Worm (Caenorhabditis elegans): Measurements from ENCODE around the gene gop-3.

The gop-3 gene

DNA sequence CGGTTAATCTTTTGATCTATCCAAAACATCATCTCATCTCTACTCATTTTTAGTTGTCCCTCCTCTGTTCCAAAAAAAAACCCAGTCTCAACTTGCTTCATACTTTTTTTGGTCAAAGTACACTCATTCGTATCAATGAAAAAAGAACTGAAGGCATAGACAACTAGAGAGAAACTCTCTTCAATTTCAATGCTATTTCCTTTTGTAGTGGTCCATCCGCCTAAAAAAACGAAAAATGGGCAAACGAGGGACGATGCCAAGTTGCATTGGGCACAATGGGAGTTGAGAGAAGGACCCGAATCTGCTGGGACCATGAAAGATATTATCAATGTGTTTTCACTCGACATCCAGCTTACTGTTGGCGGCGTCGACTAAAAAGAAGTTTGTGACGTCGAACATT, 19.7 kb downstream of the gop-3 start:
- TF ChIP-seq hmg-1.2 (GFP tag; IDR thresholded peaks at IDR 0.05) (peak; percentile 90), Y53G8AR.9 (GFP tag; conservative IDR thresholded peaks at IDR 0.05) (no peak)

DNA sequence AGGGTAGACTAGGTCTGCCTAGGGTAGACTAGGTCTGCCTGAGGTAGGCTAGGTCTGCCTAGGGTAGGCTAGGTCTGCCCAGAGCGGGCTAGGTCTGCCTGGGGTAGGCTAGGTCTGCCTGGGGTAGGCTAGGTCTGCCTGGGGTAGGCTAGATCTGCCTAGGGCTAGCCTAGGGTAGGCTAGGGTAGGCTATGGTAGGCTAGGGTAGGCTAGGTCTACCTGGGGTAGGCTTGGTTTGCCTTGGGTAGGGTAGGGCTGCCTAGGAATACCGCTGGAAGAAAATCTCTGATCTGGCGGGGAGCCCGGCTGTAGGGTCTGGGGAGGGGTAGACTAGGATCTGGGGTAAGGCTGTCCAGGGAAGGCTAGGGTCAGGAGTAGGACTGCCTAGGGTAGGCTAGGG, 25.0 kb downstream of the gop-3 start:
- no peak for TF ChIP-seq fkh-3 (tag; optimal IDR thresholded peaks at IDR 0.05)
- TF ChIP-seq ceh-91 (GFP tag; IDR thresholded peaks at IDR 0.05): no peak
- 0 out of 2 replicates have a peak, but pooled peaks have one; percentile 8 for TF ChIP-seq dox-1 (GFP tag; IDR thresholded peaks at IDR 0.05)
- no peak for TF ChIP-seq hsf-1 (GFP tag; IDR thresholded peaks at IDR 0.05)
- 0 out of 2 replicates have a peak, but pooled peaks have one; percentile 81 for TF ChIP-seq F37B4.10 (GFP tag; IDR thresholded peaks at IDR 0.05)
- peak; percentile 58; the same call in 1 of the 2 replicates for TF ChIP-seq zfh-2 (GFP tag; conservative IDR thresholded peaks at IDR 0.05)

DNA sequence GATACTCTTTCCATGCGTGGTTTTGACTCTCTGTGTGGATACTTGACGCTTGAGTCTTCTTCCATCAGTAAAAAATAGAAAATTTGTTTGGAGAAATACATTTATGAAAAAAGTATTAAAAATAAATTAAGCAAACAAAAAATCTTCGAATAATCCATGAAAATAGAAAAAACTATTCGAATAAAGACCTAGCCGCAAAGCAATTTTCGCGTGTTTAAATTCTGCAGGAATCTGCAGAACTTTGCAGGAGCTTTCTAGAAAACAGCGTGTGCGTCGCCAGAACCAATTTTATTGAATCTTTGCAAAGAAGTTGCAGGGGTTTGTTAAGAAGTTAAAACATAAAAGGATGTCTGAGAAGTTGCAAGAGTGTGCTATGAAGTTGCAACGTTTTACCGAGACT, 25.7 kb downstream of the gop-3 start, which contains the start of gene ZC395.11:
Gene ZC395.11, minus strand, starts transcription at position 101 of the 400 bp plus-strand sequence.
- no peak for TF ChIP-seq madf-6 (GFP tag; IDR thresholded peaks at IDR 0.05)
- no peak for TF ChIP-seq C17E4.6 (GFP tag; IDR thresholded peaks at IDR 0.05)
- no peak for TF ChIP-seq ceh-91 (GFP tag; IDR thresholded peaks at IDR 0.05)
- no peak for TF ChIP-seq Y79H2A.3 (GFP tag; conservative IDR thresholded peaks at IDR 0.05)
- TF ChIP-seq pbrm-1 (GFP tag; IDR thresholded peaks at IDR 0.05): no peak

DNA sequence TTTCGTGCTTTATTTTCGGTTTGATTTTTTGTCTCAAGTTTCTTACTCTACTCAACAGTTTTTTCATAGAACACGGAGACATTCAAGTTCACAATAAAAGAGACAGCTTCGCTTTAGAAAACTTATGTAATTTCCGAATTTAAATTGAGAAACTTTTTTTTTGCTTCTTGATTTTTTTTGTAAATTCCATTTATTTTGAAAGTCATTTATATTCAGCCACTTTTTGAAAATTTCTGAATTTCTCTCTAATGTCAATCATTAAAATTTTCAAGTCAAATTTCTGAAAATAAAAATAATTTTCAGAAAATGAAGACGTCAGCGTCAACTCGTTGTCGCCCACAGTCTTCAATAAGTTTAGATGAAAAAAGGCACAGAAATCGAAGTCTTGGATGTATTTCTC, 27.4 kb downstream of the gop-3 start, which contains the start of gene T15B12.1:
Gene T15B12.1, plus strand, starts transcription at position 301 of the 400 bp plus-strand sequence.
- no peak for TF ChIP-seq xnd-1 (tag; optimal IDR thresholded peaks at IDR 0.05)
- no peak for TF ChIP-seq T26A5.8 (tag; optimal IDR thresholded peaks at IDR 0.05)
- TF ChIP-seq F23B12.7 (tag; optimal IDR thresholded peaks at IDR 0.05; ENCODE audit: insufficient read depth): no peak
- no peak for TF ChIP-seq nfya-2 (GFP tag; IDR thresholded peaks at IDR 0.05)
- TF ChIP-seq hlh-12 (tag; optimal IDR thresholded peaks at IDR 0.05): no peak
- TF ChIP-seq him-1 (tag; optimal IDR thresholded peaks at IDR 0.05): no peak
- TF ChIP-seq madf-10 (tag; optimal IDR thresholded peaks at IDR 0.05): no peak
- TF ChIP-seq atf-7 (tag; optimal IDR thresholded peaks at IDR 0.05): no peak
- TF ChIP-seq F57A8.1 (GFP tag; optimal IDR thresholded peaks at IDR 0.05): no peak
- no peak for TF ChIP-seq ekl-4 (GFP tag; IDR thresholded peaks at IDR 0.05)
- TF ChIP-seq lsl-1 (GFP tag; optimal IDR thresholded peaks at IDR 0.05): no peak
- no peak for TF ChIP-seq hmg-20 (GFP tag; IDR thresholded peaks at IDR 0.05)
- TF ChIP-seq F22D6.2 (tag; optimal IDR thresholded peaks at IDR 0.05): no peak
- TF ChIP-seq lin-54 (GFP tag; optimal IDR thresholded peaks at IDR 0.05): no peak
- TF ChIP-seq lsy-27 (tag; optimal IDR thresholded peaks at IDR 0.05; ENCODE audit: borderline replicate concordance, insufficient read depth): no peak
- TF ChIP-seq dpl-1 (GFP tag; optimal IDR thresholded peaks at IDR 0.05): no peak
- TF ChIP-seq F10E7.11 (tag; optimal IDR thresholded peaks at IDR 0.05): no peak
- no peak for TF ChIP-seq pha-4 (tag; optimal IDR thresholded peaks at IDR 0.05)

DNA sequence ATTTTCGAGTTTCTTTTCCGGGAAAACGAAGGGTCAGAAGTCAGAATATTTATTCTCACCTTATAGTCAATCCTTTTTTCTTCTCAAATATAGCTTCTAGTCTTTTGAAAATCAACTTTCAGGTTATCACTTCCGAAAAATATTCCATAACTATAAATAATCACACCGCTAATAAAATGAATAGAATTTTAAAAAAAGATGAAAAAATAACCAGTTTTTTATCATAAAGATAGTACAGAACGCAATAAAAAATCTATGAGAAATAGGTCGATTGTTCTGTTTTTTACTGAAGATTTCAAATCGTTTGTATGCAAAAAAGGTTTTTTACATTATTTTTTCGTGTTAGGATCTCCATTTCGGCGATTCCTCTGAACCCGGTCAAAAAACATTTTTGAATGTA, 29.7 kb downstream of the gop-3 start:
- no peak for TF ChIP-seq lsy-27 (tag; optimal IDR thresholded peaks at IDR 0.05; ENCODE audit: borderline replicate concordance, insufficient read depth)

DNA sequence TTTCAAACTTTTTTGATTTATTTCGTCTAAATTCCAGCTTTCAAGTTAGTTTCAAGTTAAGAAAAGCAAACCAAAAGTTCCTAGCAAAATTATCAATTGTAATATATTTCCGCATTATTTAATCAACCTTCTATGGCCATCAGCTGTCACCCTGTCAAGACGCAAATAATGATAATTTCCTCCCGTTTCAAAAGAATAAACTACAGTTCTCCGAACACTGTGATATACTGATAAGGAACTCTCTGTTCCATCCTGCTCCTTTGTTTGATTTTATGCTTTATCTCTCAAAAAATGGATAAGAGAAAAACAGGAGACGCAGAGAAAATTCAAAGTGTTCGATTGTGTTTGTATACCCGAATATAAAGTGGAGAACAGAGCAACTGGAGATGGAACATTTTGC, 30.8 kb downstream of the gop-3 start:
- TF ChIP-seq nhr-80 (tag; optimal IDR thresholded peaks at IDR 0.05) (peak; percentile 76), lir-1 (GFP tag; conservative IDR thresholded peaks at IDR 0.05) (no peak), hmg-1.2 (GFP tag; IDR thresholded peaks at IDR 0.05) (peak; percentile 22; the same call in 1 of the 2 replicates)

All from whole organism, young adult.